Worm (Caenorhabditis elegans): Measurements from ENCODE around the gene flp-23.

DNA sequence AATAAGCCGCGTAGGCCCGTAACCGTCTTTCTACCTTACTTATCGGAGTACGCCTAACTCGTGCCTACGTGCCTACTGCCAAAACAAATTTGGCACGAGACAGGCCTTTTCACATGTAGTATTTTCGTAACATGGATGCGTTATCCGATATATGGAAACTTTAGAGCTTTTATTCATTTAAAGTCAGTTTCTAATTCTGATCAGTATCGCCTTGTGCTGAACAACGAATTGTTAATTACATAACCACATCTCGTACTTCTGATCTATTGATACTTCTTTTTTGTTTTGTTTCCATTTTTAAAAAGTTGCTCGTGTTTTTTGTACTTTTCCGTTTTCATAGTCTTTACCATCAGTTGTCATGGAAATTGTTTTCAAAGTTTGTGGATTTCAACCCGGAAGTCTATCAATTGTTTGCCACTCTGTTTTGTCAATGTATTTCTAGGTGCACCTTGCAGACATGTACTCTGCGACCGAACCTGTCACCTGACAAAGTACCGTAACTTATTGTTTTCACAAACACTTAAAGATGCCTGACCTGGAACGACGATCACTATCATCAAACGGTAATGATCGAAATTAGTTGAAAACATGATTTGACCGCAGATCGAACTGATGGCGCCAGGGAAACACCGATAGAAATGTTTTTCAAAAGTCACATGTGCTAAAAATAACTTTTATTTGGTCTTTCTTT is 7.3 kb downstream of the flp-23 start:
- no peak for TF ChIP-seq unc-62 (GFP tag; optimal IDR thresholded peaks at IDR 0.05)
- no peak for TF ChIP-seq nhr-2 (tag; optimal IDR thresholded peaks at IDR 0.05)
- no peak for TF ChIP-seq unc-39 (tag; optimal IDR thresholded peaks at IDR 0.05)
- no peak for TF ChIP-seq elt-3 (tag; optimal IDR thresholded peaks at IDR 0.05)
- no peak for TF ChIP-seq lsy-2 (tag; optimal IDR thresholded peaks at IDR 0.05)
- TF ChIP-seq snpc-4 (tag; optimal IDR thresholded peaks at IDR 0.05), result no peak
- TF ChIP-seq nhr-76 (tag; optimal IDR thresholded peaks at IDR 0.05), result no peak
- TF ChIP-seq nhr-237 (tag; optimal IDR thresholded peaks at IDR 0.05), result no peak
